Fruit fly (Drosophila melanogaster) whole organism, embryonic: ENCODE measurements around the gene Vha14-2.

Experiments used
- Antp ChIP-seq: fragments of 200-800 bp; sonication (Bioruptor generic); optimal IDR thresholded peaks from 3 replicates; lab custom pipeline; 2016; ENCODE audit warnings: missing biosample characterization, missing genetic modification characterization
- CG10209 ChIP-seq: fragments of 200-800 bp; sonication (Bioruptor generic); optimal IDR thresholded peaks from 3 replicates; lab custom pipeline; 2017; ENCODE audit warnings: missing biosample characterization, mild to moderate bottlenecking, missing genetic modification characterization, missing genetic modification reagents
- CG10959 ChIP-seq: fragments of 200-800 bp; sonication (Bioruptor generic); IDR thresholded peaks from 2 replicates; pipeline ENCODE4 v1.3.6; 2022; ENCODE audit warnings: missing biosample characterization, missing genetic modification characterization
- CG10979 ChIP-seq: fragments of 200-800 bp; sonication (Bioruptor generic); optimal IDR thresholded peaks from 2 replicates; lab custom pipeline; 2018; ENCODE audit warnings: missing biosample characterization, mild to moderate bottlenecking, missing genetic modification characterization, moderate library complexity
- CG11093 ChIP-seq: fragments of 200-800 bp; sonication (Bioruptor generic); IDR thresholded peaks from 3 replicates; pipeline ENCODE4 v1.3.6; 2022; ENCODE audit warnings: missing biosample characterization, missing genetic modification characterization
- CG11560 ChIP-seq: fragments of 200-800 bp; sonication (Bioruptor generic); IDR thresholded peaks from 3 replicates; pipeline ENCODE4 v1.3.6; 2022; ENCODE audit warnings: missing biosample characterization, missing genetic modification characterization
- CG13123 ChIP-seq: fragments of 200-800 bp; sonication (Bioruptor generic); optimal IDR thresholded peaks from 2 replicates; lab custom pipeline; 2016; ENCODE audit warnings: missing biosample characterization, missing genetic modification characterization
- CG14050 ChIP-seq: fragments of 200-800 bp; sonication (Bioruptor generic); IDR thresholded peaks from 3 replicates; pipeline ENCODE4 v1.3.6; 2022; ENCODE audit warnings: missing biosample characterization, missing genetic modification characterization
- CG16863 ChIP-seq: fragments of 200-800 bp; sonication (Bioruptor generic); optimal IDR thresholded peaks from 3 replicates; lab custom pipeline; 2016; ENCODE audit warnings: missing biosample characterization, missing genetic modification characterization
- CG17912 ChIP-seq: fragments of 200-800 bp; sonication (Bioruptor generic); optimal IDR thresholded peaks from 2 replicates; lab custom pipeline; 2018; ENCODE audit warnings: missing biosample characterization, mild to moderate bottlenecking, missing genetic modification characterization
- CG2120 ChIP-seq: fragments of 200-800 bp; sonication (Bioruptor generic); optimal IDR thresholded peaks from 3 replicates; lab custom pipeline; 2016; ENCODE audit warnings: missing biosample characterization, missing genetic modification characterization
- CG2199 ChIP-seq: fragments of 200-800 bp; sonication (Bioruptor generic); IDR thresholded peaks from 3 replicates; pipeline ENCODE4 v1.3.6; 2022; ENCODE audit warnings: missing biosample characterization, missing genetic modification characterization
- CG31388 ChIP-seq: fragments of 200-800 bp; sonication (Bioruptor generic); optimal IDR thresholded peaks from 2 replicates; lab custom pipeline; 2016; ENCODE audit warnings: missing biosample characterization, missing genetic modification characterization
- CG34224 ChIP-seq: fragments of 200-800 bp; sonication (Bioruptor generic); IDR thresholded peaks from 3 replicates; pipeline ENCODE4 v1.3.6; 2022; ENCODE audit warnings: missing biosample characterization, missing genetic modification characterization; ENCODE audit not compliant: partially characterized antibody
- CG43689 ChIP-seq: fragments of 200-800 bp; sonication (Bioruptor generic); IDR thresholded peaks from 2 replicates; pipeline ENCODE4 v1.3.6; 2022; ENCODE audit warnings: missing biosample characterization, missing genetic modification characterization
- CG4404 ChIP-seq: fragments of 200-800 bp; sonication (Bioruptor generic); IDR thresholded peaks from 2 replicates; pipeline ENCODE4 v1.3.6; 2022; ENCODE audit warnings: missing biosample characterization, missing genetic modification characterization
- CG5180 ChIP-seq: fragments of 200-800 bp; sonication (Bioruptor generic); optimal IDR thresholded peaks from 3 replicates; lab custom pipeline; 2017; ENCODE audit warnings: missing biosample characterization, missing genetic modification characterization, mild to moderate bottlenecking, moderate library complexity, missing genetic modification reagents
- CG7372 ChIP-seq: fragments of 200-800 bp; sonication (Bioruptor generic); IDR thresholded peaks from 2 replicates; pipeline ENCODE4 v1.3.6; 2022; ENCODE audit warnings: missing biosample characterization, missing genetic modification characterization
- CG8388 ChIP-seq: fragments of 200-800 bp; sonication (Bioruptor generic); optimal IDR thresholded peaks from 2 replicates; lab custom pipeline; 2019; ENCODE audit warnings: missing biosample characterization, mild to moderate bottlenecking, missing genetic modification characterization, moderate library complexity
- Dad ChIP-seq: fragments of 200-800 bp; sonication (Bioruptor generic); optimal IDR thresholded peaks from 3 replicates; lab custom pipeline; 2016; ENCODE audit warnings: missing biosample characterization, missing genetic modification characterization
- Dbx ChIP-seq: fragments of 200-800 bp; sonication (Bioruptor generic); IDR thresholded peaks from 3 replicates; pipeline ENCODE4 v1.3.6; 2022; ENCODE audit warnings: missing biosample characterization, missing genetic modification characterization
- Dek ChIP-seq: fragments of 200-800 bp; sonication (Bioruptor generic); optimal IDR thresholded peaks from 3 replicates; lab custom pipeline; 2019; ENCODE audit warnings: missing biosample characterization, mild to moderate bottlenecking, missing genetic modification characterization, moderate library complexity
- Dref ChIP-seq: fragments of 200-800 bp; sonication (Bioruptor generic); IDR thresholded peaks from 2 replicates; pipeline ENCODE4 v1.3.6; 2022; ENCODE audit warnings: missing biosample characterization, missing genetic modification characterization
- Fer2 ChIP-seq: fragments of 200-800 bp; sonication (Bioruptor generic); optimal IDR thresholded peaks from 2 replicates; lab custom pipeline; 2018; ENCODE audit warnings: missing biosample characterization, mild to moderate bottlenecking, missing genetic modification characterization, moderate library complexity
- HLH4C ChIP-seq: fragments of 200-800 bp; sonication (Bioruptor generic); IDR thresholded peaks from 3 replicates; pipeline ENCODE4 v1.3.6; 2022; ENCODE audit warnings: missing biosample characterization, missing genetic modification characterization; ENCODE audit not compliant: partially characterized antibody
- HLHmδ ChIP-seq: fragments of 200-800 bp; sonication (Bioruptor generic); optimal IDR thresholded peaks from 2 replicates; lab custom pipeline; 2018; ENCODE audit warnings: missing biosample characterization, mild to moderate bottlenecking, missing genetic modification characterization, moderate library complexity
- Lim3 ChIP-seq: fragments of 200-800 bp; sonication (Bioruptor generic); IDR thresholded peaks from 2 replicates; pipeline ENCODE4 v1.3.6; 2022; ENCODE audit warnings: missing biosample characterization, missing genetic modification characterization
- PHDP ChIP-seq: fragments of 200-800 bp; sonication (Bioruptor generic); optimal IDR thresholded peaks from 3 replicates; lab custom pipeline; 2018; ENCODE audit warnings: missing biosample characterization, mild to moderate bottlenecking, missing genetic modification characterization, moderate library complexity
- Ravus ChIP-seq: fragments of 200-800 bp; sonication (Bioruptor generic); IDR thresholded peaks from 2 replicates; pipeline ENCODE4 v1.3.6; 2022; ENCODE audit warnings: missing biosample characterization, missing genetic modification characterization
- Rfx ChIP-seq: fragments of 200-800 bp; sonication (Bioruptor generic); IDR thresholded peaks from 2 replicates; pipeline ENCODE4 v1.3.6; 2022; ENCODE audit warnings: missing biosample characterization, missing genetic modification characterization
- Usf ChIP-seq: fragments of 200-800 bp; sonication (Bioruptor generic); optimal IDR thresholded peaks from 2 replicates; lab custom pipeline; 2017; ENCODE audit warnings: missing genotype, missing biosample characterization, missing genetic modification characterization
- ac ChIP-seq: fragments of 200-800 bp; sonication (Bioruptor generic); optimal IDR thresholded peaks from 3 replicates; lab custom pipeline; 2017; ENCODE audit warnings: missing biosample characterization, mild to moderate bottlenecking, missing genetic modification characterization
- ato ChIP-seq: fragments of 200-800 bp; sonication (Bioruptor generic); IDR thresholded peaks from 2 replicates; pipeline ENCODE4 v1.3.6; 2022; ENCODE audit warnings: missing biosample characterization, missing genetic modification characterization; ENCODE audit not compliant: partially characterized antibody
- bcd ChIP-seq: fragments of 200-800 bp; sonication (Bioruptor generic); optimal IDR thresholded peaks from 2 replicates; lab custom pipeline; 2017; ENCODE audit warnings: missing biosample characterization, mild to moderate bottlenecking, missing genetic modification characterization
- bowl ChIP-seq: fragments of 200-800 bp; sonication (Bioruptor generic); IDR thresholded peaks from 2 replicates; pipeline ENCODE4 v1.3.6; 2022; ENCODE audit warnings: missing biosample characterization, missing genetic modification characterization
- dan ChIP-seq: fragments of 200-800 bp; sonication (Bioruptor generic); IDR thresholded peaks from 2 replicates; pipeline ENCODE4 v1.3.6; 2022; ENCODE audit warnings: missing biosample characterization, missing genetic modification characterization
- ems ChIP-seq: fragments of 200-800 bp; sonication (Bioruptor generic); optimal IDR thresholded peaks from 3 replicates; lab custom pipeline; 2016; ENCODE audit warnings: missing biosample characterization, missing genetic modification characterization
- gcm2 ChIP-seq: fragments of 200-800 bp; sonication (Bioruptor generic); optimal IDR thresholded peaks from 2 replicates; lab custom pipeline; 2016; ENCODE audit warnings: missing biosample characterization, missing genetic modification characterization
- gt ChIP-seq: fragments of 200-800 bp; sonication (Bioruptor generic); IDR thresholded peaks from 2 replicates; pipeline ENCODE4 v1.3.6; 2022; ENCODE audit warnings: missing biosample characterization, missing genetic modification characterization
- hth ChIP-seq: fragments of >200 bp; optimal IDR thresholded peaks from 2 replicates; lab custom pipeline; 2017; ENCODE audit warnings: inconsistent platforms
- ind ChIP-seq: fragments of 200-800 bp; sonication (Bioruptor generic); optimal IDR thresholded peaks from 3 replicates; lab custom pipeline; 2016; ENCODE audit warnings: missing biosample characterization, missing genetic modification characterization
- insv ChIP-seq, 2 experiments: fragments of 200-800 bp; sonication (Bioruptor generic); optimal IDR thresholded peaks; 3 replicates each; lab custom pipeline; 2016 to 2018; ENCODE audit warnings: missing biosample characterization in 2 of 2, missing genetic modification characterization in 2 of 2
- prd ChIP-seq, 3 experiments: fragments of >200 bp in 2 of 3; fragments of 200-800 bp in 1 of 3; sonication (Bioruptor generic) in 1 of 3; optimal IDR thresholded peaks in 2 of 3; IDR thresholded peaks in 1 of 3; 2 replicates in 2 of 3; 3 replicates in 1 of 3; pipeline versions ENCODE4 v1.3.6 to Lab custom; 2017 to 2022; ENCODE audit warnings: missing biosample characterization in 1 of 3, missing genetic modification characterization in 1 of 3
- row ChIP-seq: fragments of 200-800 bp; sonication (Bioruptor generic); IDR thresholded peaks from 3 replicates; pipeline ENCODE4 v1.3.6; 2022; ENCODE audit warnings: missing biosample characterization, missing genetic modification characterization
- shn ChIP-seq: fragments of 200-800 bp; sonication (Bioruptor generic); optimal IDR thresholded peaks from 3 replicates; lab custom pipeline; 2016; ENCODE audit warnings: missing biosample characterization, missing genetic modification characterization
- ttk ChIP-seq: fragments of 200-800 bp; sonication (Bioruptor generic); IDR thresholded peaks from 2 replicates; pipeline ENCODE4 v2.1.2; 2022; ENCODE audit warnings: missing biosample characterization, missing genetic modification characterization
- unpg ChIP-seq: fragments of 200-800 bp; sonication (Bioruptor generic); optimal IDR thresholded peaks from 3 replicates; lab custom pipeline; 2018; ENCODE audit warnings: missing biosample characterization, mild to moderate bottlenecking, missing genetic modification characterization, moderate library complexity
- vvl ChIP-seq: fragments of 200-800 bp; sonication (Bioruptor generic); IDR thresholded peaks from 2 replicates; pipeline ENCODE4 v1.3.6; 2022; ENCODE audit warnings: missing biosample characterization, missing genetic modification characterization
- wek ChIP-seq: fragments of 200-800 bp; sonication (Bioruptor generic); optimal IDR thresholded peaks from 3 replicates; lab custom pipeline; 2018; ENCODE audit warnings: missing biosample characterization, mild to moderate bottlenecking, missing genetic modification characterization, moderate library complexity
- zf30C ChIP-seq: fragments of 200-800 bp; sonication (Bioruptor generic); optimal IDR thresholded peaks from 3 replicates; lab custom pipeline; 2018; ENCODE audit warnings: missing biosample characterization, mild to moderate bottlenecking, missing genetic modification characterization

Gene Vha14-2

DNA sequence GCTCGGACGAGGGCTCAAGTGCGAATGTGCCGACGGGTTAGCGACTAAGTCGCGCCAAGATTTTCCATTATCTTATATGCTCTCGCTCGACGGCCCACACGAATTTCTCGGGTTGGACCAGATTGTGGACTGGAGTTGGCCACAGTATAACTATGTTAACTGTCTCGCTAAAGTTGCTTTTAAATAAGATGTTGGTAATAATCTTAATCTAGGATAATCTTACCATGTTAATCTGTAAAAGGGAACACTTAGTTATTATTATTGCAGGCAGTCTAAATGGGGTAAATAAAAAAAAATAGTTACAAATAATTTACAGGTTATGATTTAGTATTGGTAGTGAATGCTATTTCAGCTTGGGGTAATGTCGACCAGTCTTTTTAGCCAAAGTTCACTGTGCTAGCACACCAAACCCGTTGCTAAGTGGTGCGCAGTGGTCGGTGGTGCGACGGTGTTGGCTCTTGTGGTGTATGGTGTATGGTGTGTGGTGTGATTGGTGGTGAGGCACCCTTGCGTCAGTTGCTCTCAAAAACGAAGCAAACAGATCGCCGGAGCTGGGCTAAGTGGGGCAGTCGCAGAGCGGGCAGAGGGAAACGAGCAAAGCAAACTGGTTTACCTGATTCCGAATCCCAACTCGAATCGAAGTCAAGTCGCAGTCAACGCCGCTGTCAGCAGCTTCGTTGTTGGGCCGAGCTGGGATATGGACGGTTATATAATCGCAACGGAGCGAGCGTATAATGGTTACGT is 10.0 kb upstream of the Vha14-2 start, which contains the start of gene Obp83g (continued):
- TF ChIP-seq zf30C: no peak
- no peak for TF ChIP-seq CG11093
- no peak for TF ChIP-seq bowl (GFP tag; lab: Robert Waterston, UW)
- no peak for TF ChIP-seq Fer2 (tag; lab: Kevin White, UChicago)
- TF ChIP-seq CG4404: no peak
- TF ChIP-seq Dbx (GFP tag; lab: Robert Waterston, UW): no peak
- TF ChIP-seq Usf (GFP tag; lab: Kevin White, UChicago): peak; percentile 4
- peak; percentile 70 for TF ChIP-seq CG2120 (GFP tag; lab: Kevin White, UChicago)
- no peak for TF ChIP-seq gcm2
- peak; percentile 35 for TF ChIP-seq unpg (GFP tag; lab: Kevin White, UChicago)
- TF ChIP-seq CG10979: no peak
- no peak for TF ChIP-seq hth (lab: Kevin White, UChicago)
- TF ChIP-seq Dek (tag; lab: Kevin White, UChicago): peak; percentile 26
- no peak for TF ChIP-seq CG16863
- no peak for TF ChIP-seq CG17912 (GFP tag; lab: Kevin White, UChicago)
- no peak for TF ChIP-seq HLHmδ (GFP tag; lab: Kevin White, UChicago)
- TF ChIP-seq wek: no peak
- TF ChIP-seq ato: no peak
- TF ChIP-seq ems (GFP tag; lab: Kevin White, UChicago): no peak
- no peak for TF ChIP-seq HLH4C
- no peak for TF ChIP-seq CG2199 (GFP tag; lab: Robert Waterston, UW)
- TF ChIP-seq CG7372 (GFP tag; lab: Robert Waterston, UW): 0 out of 2 replicates have a peak, but pooled peaks have one; percentile 10
- no peak for TF ChIP-seq CG31388 (GFP tag; lab: Kevin White, UChicago)
- peak; percentile 40 for TF ChIP-seq ind (GFP tag; lab: Kevin White, UChicago)
- no peak for TF ChIP-seq dan
- TF ChIP-seq Dref (GFP tag; lab: Robert Waterston, UW): no peak
- peak; percentile 20 for TF ChIP-seq PHDP (tag; lab: Kevin White, UChicago)
- TF ChIP-seq insv (GFP tag; optimal IDR thresholded peaks at IDR 0.05; lab: Kevin White, UChicago): no peak
- no peak for TF ChIP-seq shn
- TF ChIP-seq ac: no peak
- peak; percentile 66 for TF ChIP-seq Rfx (GFP tag; lab: Robert Waterston, UW)
- TF ChIP-seq vvl: peak; percentile 33; the same call in 1 of the 2 replicates
- TF ChIP-seq gt (GFP tag; lab: Robert Waterston, UW): no peak
- peak; percentile 75 for TF ChIP-seq CG5180 (GFP tag; lab: Kevin White, UChicago)
- no peak for TF ChIP-seq Ravus
- TF ChIP-seq Dad (GFP tag; lab: Kevin White, UChicago): no peak
- TF ChIP-seq Lim3: no peak
- peak; percentile 17 for TF ChIP-seq Antp
- TF ChIP-seq CG8388: no peak
- no peak for TF ChIP-seq CG14050 (GFP tag; lab: Robert Waterston, UW)
- no peak for TF ChIP-seq CG11560 (tag; lab: Robert Waterston, UW)
- no peak for TF ChIP-seq CG13123 (GFP tag; lab: Kevin White, UChicago)
- TF ChIP-seq bcd: peak; percentile 40
- peak; percentile 83 for TF ChIP-seq row (GFP tag; lab: Robert Waterston, UW)
- TF ChIP-seq ttk (GFP tag; lab: Robert Waterston, UW): peak; percentile 42; the same call in 1 of the 2 replicates
- no peak for TF ChIP-seq CG10959
- peak; percentile 23 for TF ChIP-seq CG10209
- no peak for TF ChIP-seq CG43689
- no peak for TF ChIP-seq CG34224
- TF ChIP-seq prd (optimal IDR thresholded peaks at IDR 0.05; lab: Kevin White, UChicago): no peak
- TF ChIP-seq prd (GFP tag; IDR thresholded peaks at IDR 0.05; lab: Robert Waterston, UW): peak; percentile 58; the same call in 1 of the 3 replicates
